Worm (Caenorhabditis elegans): ENCODE measurements around the gene str-243.

Gene str-243

ce11 chrV:1511537-1511936 is 11.0 kb upstream of the str-243 start, which contains the start of gene nhr-260:
Gene nhr-260 (minus strand): TSS chrV:1511637.
- TF ChIP-seq F44E2.7 (GFP tag; IDR thresholded peaks at IDR 0.05) (no peak), lin-38 (GFP tag; IDR thresholded peaks at IDR 0.05) (no peak), Y75B8A.6 (GFP tag; IDR thresholded peaks at IDR 0.05) (no peak), daf-16 (GFP tag; optimal IDR thresholded peaks at IDR 0.05) (no peak), daf-16 (tag; optimal IDR thresholded peaks at IDR 0.05) (no peak), saeg-2 (GFP tag; IDR thresholded peaks at IDR 0.05) (no peak), F10B5.3 (tag; optimal IDR thresholded peaks at IDR 0.05) (no peak), daf-12 (tag; optimal IDR thresholded peaks at IDR 0.05) (no peak), ZK337.2 (GFP tag; IDR thresholded peaks at IDR 0.05) (no peak), nhr-111 (GFP tag; optimal IDR thresholded peaks at IDR 0.05) (no peak), F26F4.8 (GFP tag; conservative IDR thresholded peaks at IDR 0.05) (no peak), D1046.2 (GFP tag; IDR thresholded peaks at IDR 0.05) (no peak), nhr-25 (tag; optimal IDR thresholded peaks at IDR 0.05; ENCODE audit: borderline replicate concordance, insufficient read depth) (no peak), nhr-6 (tag; optimal IDR thresholded peaks at IDR 0.05) (no peak), F37D6.2 (tag; optimal IDR thresholded peaks at IDR 0.05) (no peak), skn-1 (tag; optimal IDR thresholded peaks at IDR 0.05) (no peak), unc-62 (GFP tag; optimal IDR thresholded peaks at IDR 0.05 in 1 of 2) (no peak), unc-62 (tag; optimal IDR thresholded peaks at IDR 0.05) (no peak), lir-3 (tag; optimal IDR thresholded peaks at IDR 0.05) (no peak), ceh-32 (tag; optimal IDR thresholded peaks at IDR 0.05; ENCODE audit: poor library complexity) (no peak)

DNA sequence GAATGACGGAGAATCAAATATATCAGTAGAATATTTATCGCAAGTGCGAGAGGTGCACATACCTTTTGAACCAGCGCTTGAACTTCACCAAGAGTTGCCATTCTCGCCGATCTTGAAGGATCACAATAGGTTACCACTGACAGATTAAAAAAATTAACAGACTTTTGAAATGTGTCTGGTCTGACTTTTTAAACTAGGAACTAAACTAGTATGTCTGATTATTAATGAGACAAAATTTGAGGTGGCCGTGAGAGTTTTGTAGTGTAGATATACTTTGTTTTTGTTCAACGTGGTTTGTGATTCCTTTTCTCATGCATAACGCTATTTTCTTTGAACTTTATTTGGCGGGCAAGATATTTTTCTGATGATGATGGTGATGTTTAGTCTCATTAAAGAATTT is 740 bp upstream of the str-243 start, which contains the start of gene str-240:
Gene str-240 (minus strand): TSS at position 101 of the 400 bp plus-strand sequence.
- TF ChIP-seq madf-9 (GFP tag; conservative IDR thresholded peaks at IDR 0.05) = no peak
- no peak for TF ChIP-seq jun-1 (tag; optimal IDR thresholded peaks at IDR 0.05)
- TF ChIP-seq T26A8.4 (GFP tag; IDR thresholded peaks at IDR 0.05) = no peak

- TF ChIP-seq pqm-1 (tag; optimal IDR thresholded peaks at IDR 0.05) (no peak), Y5F2A.4 (GFP tag; optimal IDR thresholded peaks at IDR 0.05) (no peak), lin-13 (GFP tag; optimal IDR thresholded peaks at IDR 0.05) (no peak), nhr-77 (tag; optimal IDR thresholded peaks at IDR 0.05) (no peak), aha-1 (tag) (no peak), mdt-29 (GFP tag; IDR thresholded peaks at IDR 0.05) (no peak)
Measured at ce11 chrV:1527985-1528384, 5.4 kb downstream of the str-243 start, which contains the start of gene str-236. Gene str-236 (minus strand): TSS chrV:1528085.

DNA sequence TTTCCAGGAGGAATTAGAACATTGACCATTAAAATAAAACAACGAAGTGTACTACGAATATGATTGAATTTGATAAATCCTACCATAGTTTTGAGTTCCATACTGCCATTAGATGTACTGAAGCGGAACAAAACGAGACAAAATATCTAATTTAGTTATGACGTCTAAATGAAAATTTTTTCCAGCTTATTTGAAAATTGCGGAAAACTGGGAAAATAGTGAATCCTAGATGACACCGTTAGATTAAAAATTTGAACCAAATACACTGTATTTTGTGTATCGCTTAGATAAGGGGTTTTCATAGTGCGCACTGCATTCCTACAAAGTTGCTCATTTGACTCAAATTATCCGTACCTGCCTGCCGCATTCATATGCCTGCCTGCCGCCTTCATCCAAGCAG is 8.6 kb downstream of the str-243 start, which contains the start of gene K02H11.4:
Gene K02H11.4 (minus strand): TSS at position 101 of the 400 bp plus-strand sequence.
- TF ChIP-seq lsy-2 (tag; optimal IDR thresholded peaks at IDR 0.05) (no peak), zfp-3 (GFP tag; conservative IDR thresholded peaks at IDR 0.05) (no peak), F37D6.2 (tag; optimal IDR thresholded peaks at IDR 0.05) (no peak), T20F7.1 (GFP tag; optimal IDR thresholded peaks at IDR 0.05) (no peak), ceh-62 (tag; optimal IDR thresholded peaks at IDR 0.05) (no peak), nhr-41 (GFP tag; IDR thresholded peaks at IDR 0.05) (no peak), ZK546.5 (tag; optimal IDR thresholded peaks at IDR 0.05) (no peak), mep-1 (tag; optimal IDR thresholded peaks at IDR 0.05) (no peak), ztf-11 (tag; optimal IDR thresholded peaks at IDR 0.05) (no peak), nhr-28 (tag; optimal IDR thresholded peaks at IDR 0.05) (no peak), nhr-11 (tag; optimal IDR thresholded peaks at IDR 0.05) (no peak), jun-1 (tag; optimal IDR thresholded peaks at IDR 0.05) (no peak)

All from whole organism, L4 larva.